Worm (Caenorhabditis elegans) whole organism, mixed stage, embryonic: ENCODE measurements around the gene acs-2.

Experiments
- M03D4.4 ChIP-seq: sonication (generic microtip); optimal IDR thresholded peaks from 2 replicates; lab custom pipeline; 2017; ENCODE audit warnings: mild to moderate bottlenecking, missing genetic modification characterization, missing compliant biosample characterization
- bed-3 ChIP-seq: fragments of 200-800 bp; sonication (Bioruptor generic); optimal IDR thresholded peaks from 3 replicates; lab custom pipeline; 2018; ENCODE audit warnings: mild to moderate bottlenecking, missing genetic modification characterization, moderate library complexity, missing compliant biosample characterization
- blmp-1 ChIP-seq: fragments of 150-350 bp; optimal IDR thresholded peaks from 2 replicates; lab custom pipeline; 2014; ENCODE audit warnings: missing biosample characterization, missing genetic modification characterization
- ceh-39 ChIP-seq: fragments of 150-350 bp; optimal IDR thresholded peaks from 2 replicates; lab custom pipeline; 2014; ENCODE audit warnings: missing biosample characterization, missing genetic modification characterization
- ceh-43 ChIP-seq: fragments of 200-800 bp; sonication (Bioruptor generic); optimal IDR thresholded peaks from 2 replicates; lab custom pipeline; 2018; ENCODE audit warnings: mild to moderate bottlenecking, missing genetic modification characterization, moderate library complexity, missing compliant biosample characterization
- ceh-83 ChIP-seq: fragments of 200-800 bp; sonication (Bioruptor generic); optimal IDR thresholded peaks from 2 replicates; lab custom pipeline; 2018; ENCODE audit warnings: mild to moderate bottlenecking, missing genetic modification characterization, missing compliant biosample characterization
- ces-1 ChIP-seq: fragments of 150-350 bp; optimal IDR thresholded peaks from 2 replicates; lab custom pipeline; 2014; ENCODE audit warnings: missing biosample characterization, missing genetic modification reagents, missing genetic modification characterization
- cnd-1 ChIP-seq: fragments of 200-800 bp; sonication (Bioruptor generic); optimal IDR thresholded peaks from 2 replicates; lab custom pipeline; 2018; ENCODE audit warnings: mild to moderate bottlenecking, missing genetic modification characterization, missing compliant biosample characterization
- drap-1 ChIP-seq: fragments of 200-800 bp; sonication (Bioruptor generic); optimal IDR thresholded peaks from 3 replicates; lab custom pipeline; 2018; ENCODE audit warnings: mild to moderate bottlenecking, missing genetic modification characterization, missing compliant biosample characterization
- elt-1 ChIP-seq: sonication (generic microtip); optimal IDR thresholded peaks from 2 replicates; lab custom pipeline; 2017; ENCODE audit warnings: missing genetic modification characterization, mild to moderate bottlenecking, missing compliant biosample characterization, antibody characterized with exemption, moderate library complexity, borderline replicate concordance; ENCODE audit not compliant: insufficient read depth
- elt-3 ChIP-seq: fragments of 150-350 bp; optimal IDR thresholded peaks from 2 replicates; lab custom pipeline; 2014; ENCODE audit warnings: missing biosample characterization, missing genetic modification characterization
- ham-2 ChIP-seq: fragments of 200-800 bp; sonication (Bioruptor generic); optimal IDR thresholded peaks from 2 replicates; lab custom pipeline; 2018; ENCODE audit warnings: mild to moderate bottlenecking, missing genetic modification characterization, missing compliant biosample characterization
- hlh-1 ChIP-seq: fragments of 150-350 bp; optimal IDR thresholded peaks from 2 replicates; lab custom pipeline; 2014; ENCODE audit warnings: missing biosample characterization, missing genetic modification reagents, missing genetic modification characterization
- lin-32 ChIP-seq: fragments of 200-800 bp; sonication (Bioruptor generic); optimal IDR thresholded peaks from 2 replicates; lab custom pipeline; 2018; ENCODE audit warnings: mild to moderate bottlenecking, missing genetic modification characterization, missing compliant biosample characterization
- lsy-2 ChIP-seq: fragments of 150-350 bp; optimal IDR thresholded peaks from 2 replicates; lab custom pipeline; 2014; ENCODE audit warnings: missing biosample characterization, missing genetic modification characterization
- mab-5 ChIP-seq: fragments of 150-350 bp; optimal IDR thresholded peaks from 2 replicates; lab custom pipeline; 2014; ENCODE audit warnings: missing biosample characterization, missing genetic modification characterization
- mep-1 ChIP-seq: fragments of 150-350 bp; optimal IDR thresholded peaks from 2 replicates; lab custom pipeline; 2017; ENCODE audit warnings: missing biosample characterization, missing genetic modification reagents, missing genetic modification characterization, inconsistent platforms
- mls-2 ChIP-seq: sonication (generic microtip); optimal IDR thresholded peaks from 2 replicates; lab custom pipeline; 2016; ENCODE audit warnings: mild to moderate bottlenecking, missing genetic modification characterization, moderate library complexity, missing compliant biosample characterization
- nhr-12 ChIP-seq: fragments of 150-350 bp; optimal IDR thresholded peaks from 2 replicates; lab custom pipeline; 2014; ENCODE audit warnings: missing biosample characterization, missing genetic modification characterization
- nhr-2 ChIP-seq: fragments of 150-350 bp; optimal IDR thresholded peaks from 2 replicates; lab custom pipeline; 2014; ENCODE audit warnings: missing biosample characterization, missing genetic modification characterization
- nhr-237 ChIP-seq: fragments of 150-350 bp; optimal IDR thresholded peaks from 2 replicates; lab custom pipeline; 2014; ENCODE audit warnings: missing biosample characterization, missing genetic modification characterization
- nhr-28 ChIP-seq: fragments of 150-350 bp; optimal IDR thresholded peaks from 2 replicates; lab custom pipeline; 2014; ENCODE audit warnings: missing biosample characterization, missing genetic modification characterization
- nhr-76 ChIP-seq: sonication (generic microtip); optimal IDR thresholded peaks from 2 replicates; lab custom pipeline; 2017; ENCODE audit warnings: missing biosample characterization, missing genetic modification characterization
- sem-2 ChIP-seq: fragments of 200-800 bp; sonication (Bioruptor generic); optimal IDR thresholded peaks from 2 replicates; lab custom pipeline; 2018; ENCODE audit warnings: mild to moderate bottlenecking, missing genetic modification characterization, missing compliant biosample characterization
- snpc-4 ChIP-seq: fragments of 150-350 bp; optimal IDR thresholded peaks from 2 replicates; lab custom pipeline; 2014; ENCODE audit warnings: missing biosample characterization, missing genetic modification characterization
- sptf-1 ChIP-seq: sonication (generic microtip); optimal IDR thresholded peaks from 2 replicates; lab custom pipeline; 2017; ENCODE audit warnings: mild to moderate bottlenecking, missing genetic modification characterization, moderate library complexity, missing compliant biosample characterization
- tbx-8 ChIP-seq: fragments of 200-800 bp; sonication (Bioruptor generic); optimal IDR thresholded peaks from 2 replicates; lab custom pipeline; 2018; ENCODE audit warnings: mild to moderate bottlenecking, missing genetic modification characterization, moderate library complexity, missing compliant biosample characterization
- unc-120 ChIP-seq: sonication (generic microtip); optimal IDR thresholded peaks from 2 replicates; lab custom pipeline; 2017; ENCODE audit warnings: missing genetic modification characterization, missing compliant biosample characterization; ENCODE audit not compliant: poor library complexity, severe bottlenecking
- unc-39 ChIP-seq: fragments of 150-350 bp; optimal IDR thresholded peaks from 2 replicates; lab custom pipeline; 2014; ENCODE audit warnings: missing biosample characterization, missing genetic modification characterization
- unc-62 ChIP-seq: fragments of 150-350 bp; optimal IDR thresholded peaks from 2 replicates; lab custom pipeline; 2014; ENCODE audit warnings: missing biosample characterization, missing genetic modification reagents, missing genetic modification characterization
- zip-8 ChIP-seq: fragments of 150-350 bp; optimal IDR thresholded peaks from 2 replicates; lab custom pipeline; 2014; ENCODE audit warnings: missing biosample characterization, missing genetic modification characterization

Gene acs-2

ce11 chrV:15533096-15533495 lies 34.1 kb upstream of the acs-2 start, which contains the start of gene F21A3.11:
TSS of gene F21A3.11 (minus strand) at chrV:15533212.
- no peak for TF ChIP-seq nhr-237 (tag; lab: Kevin White, UChicago)
- TF ChIP-seq sem-2 (GFP tag; lab: Kevin White, UChicago), result no peak
- TF ChIP-seq ceh-43 (GFP tag; lab: Kevin White, UChicago), result no peak
- no peak for TF ChIP-seq snpc-4 (tag; lab: Kevin White, UChicago)
- no peak for TF ChIP-seq sptf-1 (tag; lab: Kevin White, UChicago)
- TF ChIP-seq unc-62 (GFP tag; lab: Kevin White, UChicago), result no peak
- TF ChIP-seq mls-2 (tag; lab: Kevin White, UChicago), result no peak
- TF ChIP-seq lin-32, result no peak
- no peak for TF ChIP-seq blmp-1 (tag; lab: Kevin White, UChicago)
- no peak for TF ChIP-seq cnd-1 (tag; lab: Kevin White, UChicago)
- TF ChIP-seq unc-120 (tag; lab: Kevin White, UChicago), result no peak
- TF ChIP-seq elt-1 (tag; lab: Kevin White, UChicago), result no peak
- TF ChIP-seq hlh-1 (tag; lab: Kevin White, UChicago), result no peak
- TF ChIP-seq ceh-39 (tag; lab: Kevin White, UChicago), result no peak
- TF ChIP-seq M03D4.4 (tag; lab: Kevin White, UChicago), result no peak
- TF ChIP-seq nhr-28 (tag; lab: Kevin White, UChicago), result no peak
- TF ChIP-seq zip-8, result no peak
- no peak for TF ChIP-seq drap-1
- TF ChIP-seq, all 35 proteins: peak for 0

DNA sequence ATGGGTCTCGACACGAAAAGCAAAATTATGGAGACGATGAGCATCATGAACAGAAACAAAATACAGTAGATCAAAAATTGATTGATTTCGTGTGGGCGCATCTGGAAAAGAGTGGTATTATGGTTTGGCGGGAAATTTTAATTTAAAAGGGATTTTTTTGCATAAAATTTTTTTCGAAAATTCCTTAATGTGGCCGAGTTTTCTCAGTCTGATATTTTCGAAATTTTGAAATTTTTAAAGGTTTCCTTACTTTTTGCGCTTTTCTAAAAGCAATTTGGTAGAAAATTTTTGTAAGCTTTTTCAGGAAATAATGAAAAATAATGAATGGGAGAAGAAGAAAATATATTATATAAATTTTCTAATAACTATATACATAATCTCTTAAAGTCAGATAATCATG lies 33.3 kb upstream of the acs-2 start, which contains the start of gene F21A3.2:
Gene F21A3.2 (minus strand): TSS at position 101 of the 400 bp plus-strand sequence.
- TF ChIP-seq ceh-43 (GFP tag; lab: Kevin White, UChicago) (no peak), nhr-2 (tag; lab: Kevin White, UChicago) (no peak), bed-3 (no peak), lsy-2 (tag; lab: Kevin White, UChicago) (no peak), nhr-237 (tag; lab: Kevin White, UChicago) (no peak), ceh-83 (GFP tag; lab: Kevin White, UChicago) (no peak), elt-3 (tag; lab: Kevin White, UChicago) (no peak), blmp-1 (tag; lab: Kevin White, UChicago) (no peak), unc-39 (tag; lab: Kevin White, UChicago) (no peak), mls-2 (tag; lab: Kevin White, UChicago) (no peak), nhr-76 (no peak), tbx-8 (no peak), zip-8 (no peak), lin-32 (no peak), ces-1 (no peak), mab-5 (tag; lab: Kevin White, UChicago) (no peak), sem-2 (GFP tag; lab: Kevin White, UChicago) (no peak), nhr-28 (tag; lab: Kevin White, UChicago) (no peak)

DNA sequence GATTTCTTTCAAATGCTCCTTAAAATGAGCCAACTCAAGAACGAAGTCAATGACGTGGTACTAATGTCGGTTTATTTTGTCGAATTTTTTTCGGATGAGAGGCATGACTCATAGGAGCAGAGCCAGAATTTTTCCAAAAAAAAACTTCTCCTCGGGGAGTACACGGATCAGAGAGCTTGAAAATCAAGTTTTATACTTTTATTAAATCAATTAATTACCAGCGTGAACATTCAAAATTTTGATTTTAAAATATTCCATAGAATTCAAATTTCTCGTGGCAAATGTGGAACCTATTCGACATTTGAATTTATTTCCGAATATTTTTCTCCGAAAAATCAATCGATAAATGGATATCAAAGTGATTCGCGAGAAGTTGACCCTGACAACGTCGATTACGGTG lies 30.9 kb upstream of the acs-2 start, which contains the start of gene F21A3.4:
Gene F21A3.4 (plus strand): TSS at position 301 of the 400 bp plus-strand sequence.
- TF ChIP-seq ceh-39 (tag; lab: Kevin White, UChicago), result no peak
- TF ChIP-seq nhr-12 (tag; lab: Kevin White, UChicago), result no peak
- no peak for TF ChIP-seq hlh-1 (tag; lab: Kevin White, UChicago)

DNA sequence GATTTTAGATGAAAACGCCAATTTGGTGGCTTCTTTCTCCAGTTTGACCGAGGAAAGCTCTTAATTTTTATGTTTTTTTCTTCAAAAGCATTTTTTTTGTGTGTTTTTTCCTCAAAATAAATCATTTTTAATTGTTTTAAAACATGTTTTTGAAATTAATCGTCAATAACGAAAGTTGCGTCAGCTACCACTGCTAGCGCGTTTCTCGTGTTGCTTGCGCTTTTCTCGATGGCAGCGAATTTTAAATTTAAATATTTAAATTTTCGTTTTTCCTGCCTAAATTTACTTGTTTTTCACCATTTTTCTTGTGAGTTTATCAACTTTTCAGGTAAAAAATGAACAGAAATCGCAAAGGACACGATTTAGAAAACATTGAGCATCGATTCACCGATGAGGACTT lies 29.3 kb upstream of the acs-2 start, which contains the start of gene prde-1:
Gene prde-1 (plus strand): TSS at position 322 of the 400 bp plus-strand sequence.
- TF ChIP-seq unc-39 (tag; lab: Kevin White, UChicago) (no peak), nhr-28 (tag; lab: Kevin White, UChicago) (no peak), M03D4.4 (tag; lab: Kevin White, UChicago) (no peak), unc-62 (GFP tag; lab: Kevin White, UChicago) (no peak), tbx-8 (no peak), nhr-76 (no peak), hlh-1 (tag; lab: Kevin White, UChicago) (no peak), ham-2 (GFP tag; lab: Kevin White, UChicago) (no peak), nhr-2 (tag; lab: Kevin White, UChicago) (no peak), ces-1 (no peak), mab-5 (tag; lab: Kevin White, UChicago) (no peak), mls-2 (tag; lab: Kevin White, UChicago) (no peak), cnd-1 (tag; lab: Kevin White, UChicago) (no peak), mep-1 (tag; lab: Kevin White, UChicago) (no peak), ceh-83 (GFP tag; lab: Kevin White, UChicago) (no peak)
